Fruit fly (Drosophila melanogaster) whole organism, embryonic: Measurements from ENCODE around the gene CG10254.
A peak's percentile ranks its signal among the peaks of the same experiment; 100 is the strongest.

ENCODE experiments used
- Aef1 ChIP-seq: fragments of 200-800 bp; sonication (Bioruptor generic); IDR thresholded peaks from 3 replicates; pipeline ENCODE4 v1.3.6; 2022; ENCODE audit warnings: missing biosample characterization, missing genetic modification characterization
- C15 ChIP-seq: fragments of 200-800 bp; sonication (Bioruptor generic); IDR thresholded peaks from 3 replicates; pipeline ENCODE4 v1.3.6; 2022; ENCODE audit warnings: missing biosample characterization, missing genetic modification characterization
- CG10654 ChIP-seq: fragments of 200-800 bp; sonication (Bioruptor generic); optimal IDR thresholded peaks from 2 replicates; lab custom pipeline; 2016; ENCODE audit warnings: missing biosample characterization, missing genetic modification characterization
- CG10959 ChIP-seq: fragments of 200-800 bp; sonication (Bioruptor generic); IDR thresholded peaks from 2 replicates; pipeline ENCODE4 v1.3.6; 2022; ENCODE audit warnings: missing biosample characterization, missing genetic modification characterization
- CG12155 ChIP-seq: fragments of 200-800 bp; sonication (Bioruptor generic); optimal IDR thresholded peaks from 3 replicates; lab custom pipeline; 2016; ENCODE audit warnings: missing biosample characterization, missing genetic modification characterization
- CG1233 ChIP-seq: fragments of 200-800 bp; sonication (Bioruptor generic); optimal IDR thresholded peaks from 4 replicates; lab custom pipeline; 2018; ENCODE audit warnings: missing biosample characterization, mild to moderate bottlenecking, missing genetic modification characterization
- CG15479 ChIP-seq: fragments of 200-800 bp; sonication (Bioruptor generic); optimal IDR thresholded peaks from 3 replicates; lab custom pipeline; 2019; ENCODE audit warnings: missing biosample characterization, mild to moderate bottlenecking, missing genetic modification characterization, moderate library complexity
- CG16815 ChIP-seq: fragments of 200-800 bp; sonication (Bioruptor generic); optimal IDR thresholded peaks from 3 replicates; lab custom pipeline; 2017; ENCODE audit warnings: missing biosample characterization, mild to moderate bottlenecking, missing genetic modification characterization
- CG16863 ChIP-seq: fragments of 200-800 bp; sonication (Bioruptor generic); optimal IDR thresholded peaks from 3 replicates; lab custom pipeline; 2016; ENCODE audit warnings: missing biosample characterization, missing genetic modification characterization
- CG17328 ChIP-seq: fragments of 200-800 bp; sonication (Bioruptor generic); IDR thresholded peaks from 2 replicates; pipeline ENCODE4 v1.3.6; 2022; ENCODE audit warnings: missing biosample characterization, missing genetic modification characterization
- CG31224 ChIP-seq: fragments of 200-800 bp; sonication (Bioruptor generic); IDR thresholded peaks from 2 replicates; pipeline ENCODE4 v1.3.6; 2022; ENCODE audit warnings: missing biosample characterization, missing genetic modification characterization
- CG31441 ChIP-seq: fragments of 200-800 bp; sonication (Bioruptor generic); IDR thresholded peaks from 2 replicates; pipeline ENCODE4 v1.3.6; 2022; ENCODE audit warnings: missing biosample characterization, missing genetic modification characterization
- CG34224 ChIP-seq: fragments of 200-800 bp; sonication (Bioruptor generic); IDR thresholded peaks from 3 replicates; pipeline ENCODE4 v1.3.6; 2022; ENCODE audit warnings: missing biosample characterization, missing genetic modification characterization; ENCODE audit not compliant: partially characterized antibody
- CG34376 ChIP-seq: fragments of 200-800 bp; sonication (Bioruptor generic); optimal IDR thresholded peaks from 2 replicates; lab custom pipeline; 2018; ENCODE audit warnings: missing biosample characterization, mild to moderate bottlenecking, missing genetic modification characterization
- CG4854 ChIP-seq: fragments of 200-800 bp; sonication (Bioruptor generic); optimal IDR thresholded peaks from 2 replicates; lab custom pipeline; 2016; ENCODE audit warnings: missing biosample characterization, missing genetic modification characterization, inconsistent platforms
- CG6272 ChIP-seq: fragments of 200-800 bp; sonication (Bioruptor generic); IDR thresholded peaks from 2 replicates; pipeline ENCODE4 v1.3.6; 2022; ENCODE audit warnings: missing biosample characterization, missing genetic modification characterization
- CG6813 ChIP-seq: fragments of 200-800 bp; sonication (Bioruptor generic); optimal IDR thresholded peaks from 2 replicates; lab custom pipeline; 2017; ENCODE audit warnings: missing biosample characterization, missing genetic modification characterization, mild to moderate bottlenecking, moderate library complexity, missing genetic modification reagents
- CG6854 ChIP-seq: fragments of 200-800 bp; sonication (Bioruptor generic); optimal IDR thresholded peaks from 3 replicates; lab custom pipeline; 2017; ENCODE audit warnings: missing biosample characterization, mild to moderate bottlenecking, missing genetic modification characterization
- CG8290 ChIP-seq, 3 experiments: fragments of 200-800 bp; sonication (Bioruptor generic); optimal IDR thresholded peaks; 2 replicates each; lab custom pipeline; 2016 to 2019; ENCODE audit warnings: missing biosample characterization in 3 of 3, missing genetic modification characterization in 3 of 3, mild to moderate bottlenecking in 2 of 3, moderate library complexity in 1 of 3
- CG8944 ChIP-seq: fragments of 200-800 bp; sonication (Bioruptor generic); optimal IDR thresholded peaks from 3 replicates; lab custom pipeline; 2016; ENCODE audit warnings: missing biosample characterization, missing genetic modification characterization
- CG9215 ChIP-seq: fragments of 200-800 bp; sonication (Bioruptor generic); IDR thresholded peaks from 2 replicates; pipeline ENCODE4 v1.3.6; 2022; ENCODE audit warnings: missing biosample characterization, missing genetic modification characterization
- CG9437 ChIP-seq: fragments of 200-800 bp; sonication (Bioruptor generic); optimal IDR thresholded peaks from 2 replicates; lab custom pipeline; 2018; ENCODE audit warnings: missing biosample characterization, mild to moderate bottlenecking, missing genetic modification characterization
- CkIIα-i1 ChIP-seq: fragments of 200-800 bp; sonication (Bioruptor generic); IDR thresholded peaks from 2 replicates; pipeline ENCODE4 v1.3.6; 2022; ENCODE audit warnings: missing biosample characterization, missing genetic modification characterization
- Dbx ChIP-seq: fragments of 200-800 bp; sonication (Bioruptor generic); IDR thresholded peaks from 3 replicates; pipeline ENCODE4 v1.3.6; 2022; ENCODE audit warnings: missing biosample characterization, missing genetic modification characterization
- Dek ChIP-seq: fragments of 200-800 bp; sonication (Bioruptor generic); optimal IDR thresholded peaks from 3 replicates; lab custom pipeline; 2019; ENCODE audit warnings: missing biosample characterization, mild to moderate bottlenecking, missing genetic modification characterization, moderate library complexity
- Fer3 ChIP-seq: fragments of 200-800 bp; sonication (Bioruptor generic); optimal IDR thresholded peaks from 2 replicates; lab custom pipeline; 2018; ENCODE audit warnings: missing biosample characterization, mild to moderate bottlenecking, missing genetic modification characterization, moderate library complexity
- Gug ChIP-seq: fragments of 200-800 bp; sonication (Bioruptor generic); IDR thresholded peaks from 4 replicates; pipeline ENCODE4 v1.3.6; 2022; ENCODE audit warnings: missing biosample characterization, missing genetic modification characterization
- H2.0 ChIP-seq: fragments of 200-800 bp; sonication (Bioruptor generic); IDR thresholded peaks from 2 replicates; pipeline ENCODE4 v1.3.6; 2022; ENCODE audit warnings: missing biosample characterization, missing genetic modification characterization
- HLH4C ChIP-seq: fragments of 200-800 bp; sonication (Bioruptor generic); IDR thresholded peaks from 3 replicates; pipeline ENCODE4 v1.3.6; 2022; ENCODE audit warnings: missing biosample characterization, missing genetic modification characterization; ENCODE audit not compliant: partially characterized antibody
- Spps ChIP-seq: fragments of 200-800 bp; sonication (Bioruptor generic); optimal IDR thresholded peaks from 2 replicates; lab custom pipeline; 2018; ENCODE audit warnings: missing biosample characterization, mild to moderate bottlenecking, missing genetic modification characterization
- Sry-δ ChIP-seq: fragments of 200-800 bp; sonication (Bioruptor generic); optimal IDR thresholded peaks from 2 replicates; lab custom pipeline; 2016; ENCODE audit warnings: missing biosample characterization, missing genetic modification characterization
- Ssrp ChIP-seq: fragments of 200-800 bp; sonication (Bioruptor generic); optimal IDR thresholded peaks from 2 replicates; lab custom pipeline; 2018; ENCODE audit warnings: missing biosample characterization, mild to moderate bottlenecking, missing genetic modification characterization, moderate library complexity
- Xbp1 ChIP-seq: fragments of 200-800 bp; sonication (Bioruptor generic); optimal IDR thresholded peaks from 3 replicates; lab custom pipeline; 2016; ENCODE audit warnings: missing biosample characterization, mild to moderate bottlenecking, missing genetic modification characterization
- al ChIP-seq: fragments of 200-800 bp; sonication (Bioruptor generic); IDR thresholded peaks from 2 replicates; pipeline ENCODE4 v1.3.6; 2022; ENCODE audit warnings: missing biosample characterization, missing genetic modification characterization
- cad ChIP-seq: fragments of >200 bp; optimal IDR thresholded peaks from 2 replicates; lab custom pipeline; 2017; ENCODE audit warnings: missing biosample characterization, missing genetic modification characterization
- crp ChIP-seq, 2 experiments: fragments of 200-800 bp; sonication (Bioruptor generic); optimal IDR thresholded peaks; 2 replicates in 1 of 2; 3 replicates in 1 of 2; lab custom pipeline; 2017; ENCODE audit warnings: missing biosample characterization in 2 of 2, missing genetic modification characterization in 2 of 2, mild to moderate bottlenecking in 1 of 2, moderate library complexity in 1 of 2
- dimm ChIP-seq: fragments of 200-800 bp; sonication (Bioruptor generic); IDR thresholded peaks from 2 replicates; pipeline ENCODE4 v1.3.6; 2022; ENCODE audit warnings: missing biosample characterization, missing genetic modification characterization
- gsb ChIP-seq: fragments of 200-800 bp; sonication (Bioruptor generic); IDR thresholded peaks from 2 replicates; pipeline ENCODE4 v1.3.6; 2022; ENCODE audit warnings: missing biosample characterization, missing genetic modification characterization
- gsb-n ChIP-seq: fragments of 200-800 bp; sonication (Bioruptor generic); optimal IDR thresholded peaks from 3 replicates; lab custom pipeline; 2018; ENCODE audit warnings: missing biosample characterization, mild to moderate bottlenecking, missing genetic modification characterization
- h ChIP-seq: fragments of >200 bp; optimal IDR thresholded peaks from 2 replicates; lab custom pipeline; 2017
- hkb ChIP-seq, 2 experiments: fragments of 200-800 bp in 1 of 2; fragments of >200 bp in 1 of 2; sonication (Bioruptor generic) in 1 of 2; IDR thresholded peaks in 1 of 2; optimal IDR thresholded peaks in 1 of 2; 2 replicates each; pipeline versions ENCODE4 v1.3.6 to Lab custom; 2017 to 2022; ENCODE audit warnings: missing biosample characterization in 1 of 2, missing genetic modification characterization in 1 of 2
- inv ChIP-seq: fragments of 200-800 bp; sonication (Bioruptor generic); IDR thresholded peaks from 2 replicates; pipeline ENCODE4 v1.3.6; 2022; ENCODE audit warnings: missing biosample characterization, missing genetic modification characterization; ENCODE audit not compliant: partially characterized antibody
- onecut ChIP-seq: fragments of 200-800 bp; sonication (Bioruptor generic); IDR thresholded peaks from 2 replicates; pipeline ENCODE4 v1.3.6; 2022; ENCODE audit warnings: missing biosample characterization, missing genetic modification characterization
- phol ChIP-seq: fragments of 200-800 bp; sonication (Bioruptor generic); optimal IDR thresholded peaks from 3 replicates; lab custom pipeline; 2018; ENCODE audit warnings: missing biosample characterization, mild to moderate bottlenecking, missing genetic modification characterization, moderate library complexity
- row ChIP-seq: fragments of 200-800 bp; sonication (Bioruptor generic); IDR thresholded peaks from 3 replicates; pipeline ENCODE4 v1.3.6; 2022; ENCODE audit warnings: missing biosample characterization, missing genetic modification characterization
- sim ChIP-seq: fragments of 200-800 bp; sonication (Bioruptor generic); IDR thresholded peaks from 2 replicates; pipeline ENCODE4 v1.3.6; 2022; ENCODE audit warnings: missing biosample characterization, missing genetic modification characterization
- slbo ChIP-seq: fragments of 200-800 bp; sonication (Bioruptor generic); IDR thresholded peaks from 2 replicates; pipeline ENCODE4 v1.3.6; 2022; ENCODE audit warnings: missing biosample characterization, missing genetic modification characterization
- trem ChIP-seq: fragments of 200-800 bp; optimal IDR thresholded peaks from 3 replicates; lab custom pipeline; 2019; ENCODE audit warnings: missing biosample characterization, mild to moderate bottlenecking, missing genetic modification characterization, moderate library complexity
- wdn ChIP-seq: fragments of 200-800 bp; sonication (Bioruptor generic); IDR thresholded peaks from 2 replicates; pipeline ENCODE4 v1.3.6; 2022; ENCODE audit warnings: missing biosample characterization, missing genetic modification characterization

The CG10254 gene

dm6 chr3R:23669401-23670216 is 25.2 kb downstream of the CG10254 start, which contains the start of gene CG31145 (continued):
- TF ChIP-seq CG34376 (GFP tag; lab: Kevin White, UChicago) (peak; percentile 99), Fer3 (tag; lab: Kevin White, UChicago) (peak; percentile 99), row (GFP tag; lab: Robert Waterston, UW) (peak; percentile 99), CG31224 (GFP tag; lab: Robert Waterston, UW) (peak; percentile 98), H2.0 (GFP tag; lab: Robert Waterston, UW) (peak; percentile 99), hkb (optimal IDR thresholded peaks at IDR 0.05; lab: Kevin White, UChicago) (no peak), hkb (GFP tag; IDR thresholded peaks at IDR 0.05; lab: Robert Waterston, UW) (peak; percentile 99), CG10654 (GFP tag; lab: Kevin White, UChicago) (peak; percentile 99), crp (GFP tag; optimal IDR thresholded peaks at IDR 0.05; lab: Kevin White, UChicago) (peak; percentile 39 to 83), CG6813 (peak; percentile 99), HLH4C (GFP tag; lab: Robert Waterston, UW) (no peak), slbo (GFP tag; lab: Robert Waterston, UW) (peak; percentile 99), cad (no peak), gsb-n (tag; lab: Kevin White, UChicago) (peak; percentile 98), Ssrp (tag; lab: Kevin White, UChicago) (peak; percentile 100), CG34224 (GFP tag; lab: Robert Waterston, UW) (peak; percentile 34; the same call in 2 of the 3 replicates), CG10959 (peak; percentile 95), Spps (tag; lab: Kevin White, UChicago) (peak; percentile 97), al (GFP tag; lab: Robert Waterston, UW) (peak; percentile 99), gsb (GFP tag; lab: Robert Waterston, UW) (peak; percentile 99), C15 (GFP tag; lab: Robert Waterston, UW) (peak; percentile 97), onecut (GFP tag; lab: Robert Waterston, UW) (peak; percentile 97), trem (tag; lab: Kevin White, UChicago) (peak; percentile 97), Sry-δ (GFP tag; lab: Kevin White, UChicago) (peak; percentile 84), CG17328 (GFP tag; lab: Robert Waterston, UW) (peak; percentile 98), Gug (GFP tag; lab: Robert Waterston, UW) (peak; percentile 98), CG6854 (peak; percentile 99), CG4854 (GFP tag; lab: Kevin White, UChicago) (peak; percentile 99), CG12155 (GFP tag; lab: Kevin White, UChicago) (peak; percentile 99), CG31441 (peak; percentile 100), Aef1 (GFP tag; lab: Robert Waterston, UW) (peak; percentile 99), Dbx (peak; percentile 99), wdn (GFP tag; lab: Robert Waterston, UW) (peak; percentile 98), h (lab: Kevin White, UChicago) (no peak), inv (GFP tag; lab: Robert Waterston, UW) (no peak), CG16815 (GFP tag; lab: Kevin White, UChicago) (peak; percentile 99), CG8290 (GFP tag; optimal IDR thresholded peaks at IDR 0.05; lab: Kevin White, UChicago) (peak; percentile 98), CG8290 (tag; optimal IDR thresholded peaks at IDR 0.05; lab: Kevin White, UChicago) (peak; percentile 91 to 98), sim (GFP tag; lab: Robert Waterston, UW) (peak; percentile 96), Dek (tag; lab: Kevin White, UChicago) (peak; percentile 99), CG16863 (GFP tag; lab: Kevin White, UChicago) (peak; percentile 99), dimm (GFP tag; lab: Robert Waterston, UW) (peak; percentile 96), CG8944 (GFP tag; lab: Kevin White, UChicago) (peak; percentile 99), CG9437 (peak; percentile 97), CkIIα-i1 (GFP tag; lab: Robert Waterston, UW) (peak; percentile 92), CG1233 (GFP tag; lab: Kevin White, UChicago) (peak; percentile 99), CG15479 (GFP tag; lab: Kevin White, UChicago) (peak; percentile 65), Xbp1 (GFP tag; lab: Kevin White, UChicago) (peak; percentile 100), phol (tag; lab: Kevin White, UChicago) (peak; percentile 99), CG9215 (GFP tag; lab: Robert Waterston, UW) (peak; percentile 99), CG6272 (peak; percentile 98)
